Fruit fly (Drosophila melanogaster) whole organism, adult: ENCODE measurements around the gene Sdic2.

Experiments used
- CG12768 ChIP-seq: fragments of 200-800 bp; sonication (Bioruptor generic); optimal IDR thresholded peaks from 2 replicates; lab custom pipeline; 2017; ENCODE audit warnings: missing biosample characterization, missing genetic modification characterization, mild to moderate bottlenecking, moderate library complexity, missing genetic modification reagents
- CG33017 ChIP-seq: fragments of 200-800 bp; sonication (Bioruptor generic); optimal IDR thresholded peaks from 2 replicates; lab custom pipeline; 2018; ENCODE audit warnings: missing biosample characterization, mild to moderate bottlenecking, missing genetic modification characterization, moderate library complexity
- CG7045 ChIP-seq: fragments of 200-800 bp; sonication (Bioruptor generic); optimal IDR thresholded peaks from 2 replicates; lab custom pipeline; 2017; ENCODE audit warnings: missing biosample characterization, mild to moderate bottlenecking, missing genetic modification characterization
- CG7101 ChIP-seq: fragments of 200-800 bp; sonication (Bioruptor generic); optimal IDR thresholded peaks from 2 replicates; lab custom pipeline; 2018; ENCODE audit warnings: missing biosample characterization, mild to moderate bottlenecking, missing genetic modification characterization, moderate library complexity
- bab1 ChIP-seq: fragments of 200-800 bp; sonication (Bioruptor generic); optimal IDR thresholded peaks from 3 replicates; lab custom pipeline; 2019; ENCODE audit warnings: missing biosample characterization, mild to moderate bottlenecking, missing genetic modification characterization, moderate library complexity
- ovo ChIP-seq: fragments of 200-800 bp; sonication (Bioruptor generic); optimal IDR thresholded peaks from 2 replicates; lab custom pipeline; 2016; ENCODE audit warnings: missing biosample characterization, missing genetic modification characterization
- pad ChIP-seq: fragments of 200-800 bp; sonication (Bioruptor generic); optimal IDR thresholded peaks from 3 replicates; lab custom pipeline; 2017; ENCODE audit warnings: missing biosample characterization, missing genetic modification characterization, mild to moderate bottlenecking, moderate library complexity, missing genetic modification reagents
- toe ChIP-seq: fragments of 200-800 bp; sonication (Bioruptor generic); optimal IDR thresholded peaks from 2 replicates; lab custom pipeline; 2016; ENCODE audit warnings: missing biosample characterization, missing genetic modification characterization

- TF ChIP-seq toe (GFP tag; lab: Kevin White, UChicago) (no peak), bab1 (no peak), pad (no peak), ovo (GFP tag; lab: Kevin White, UChicago) (no peak), CG7045 (GFP tag; lab: Kevin White, UChicago) (no peak), CG12768 (GFP tag; lab: Kevin White, UChicago) (no peak), CG33017 (no peak), CG7101 (tag; lab: Kevin White, UChicago) (no peak)
Observed at dm6 chrX:20155947-20156346, 30.3 kb downstream of the Sdic2 start.
